Worm (Caenorhabditis elegans) whole organism, mixed stage, embryonic: ENCODE results near the gene clec-252.

ENCODE experiments used
- mab-5 ChIP-seq: fragments of 150-350 bp; optimal IDR thresholded peaks from 2 replicates; lab custom pipeline; 2014; ENCODE audit warnings: missing biosample characterization, missing genetic modification characterization
- nhr-237 ChIP-seq: fragments of 150-350 bp; optimal IDR thresholded peaks from 2 replicates; lab custom pipeline; 2014; ENCODE audit warnings: missing biosample characterization, missing genetic modification characterization
- sem-2 ChIP-seq: fragments of 200-800 bp; sonication (Bioruptor generic); optimal IDR thresholded peaks from 2 replicates; lab custom pipeline; 2018; ENCODE audit warnings: mild to moderate bottlenecking, missing genetic modification characterization, missing compliant biosample characterization
- snpc-4 ChIP-seq: fragments of 150-350 bp; optimal IDR thresholded peaks from 2 replicates; lab custom pipeline; 2014; ENCODE audit warnings: missing biosample characterization, missing genetic modification characterization

ce11 chrV:18769902-18770301, 21.3 kb upstream of the clec-252 start:
- no peak for TF ChIP-seq sem-2 (GFP tag; lab: Kevin White, UChicago)
- TF ChIP-seq mab-5 (tag; lab: Kevin White, UChicago): no peak
- no peak for TF ChIP-seq snpc-4 (tag; lab: Kevin White, UChicago)
- no peak for TF ChIP-seq nhr-237
